Fruit fly (Drosophila melanogaster) whole organism, embryonic: ENCODE data around the gene CG34039.

Experiments used
- CG10565 ChIP-seq: fragments of 200-800 bp; sonication (Bioruptor generic); optimal IDR thresholded peaks from 3 replicates; lab custom pipeline; 2016; ENCODE audit warnings: missing biosample characterization, mild to moderate bottlenecking, missing genetic modification characterization
- CG10654 ChIP-seq: fragments of 200-800 bp; sonication (Bioruptor generic); optimal IDR thresholded peaks from 2 replicates; lab custom pipeline; 2016; ENCODE audit warnings: missing biosample characterization, missing genetic modification characterization
- CTCF ChIP-seq: fragments of 200-800 bp; sonication (Bioruptor generic); optimal IDR thresholded peaks from 2 replicates; lab custom pipeline; 2017; ENCODE audit warnings: missing biosample characterization, mild to moderate bottlenecking, missing genetic modification characterization, moderate library complexity
- Hr78 ChIP-seq, 2 experiments: fragments of 200-800 bp in 1 of 2; fragments of >200 bp in 1 of 2; sonication (Bioruptor generic) in 1 of 2; optimal IDR thresholded peaks; 2 replicates each; lab custom pipeline; 2017 to 2019; ENCODE audit warnings: missing biosample characterization in 2 of 2, missing genetic modification characterization in 2 of 2, mild to moderate bottlenecking in 1 of 2, moderate library complexity in 1 of 2
- MESR4 ChIP-seq: fragments of 200-800 bp; sonication (Bioruptor generic); optimal IDR thresholded peaks from 2 replicates; lab custom pipeline; 2018; ENCODE audit warnings: missing biosample characterization, mild to moderate bottlenecking, missing genetic modification characterization, moderate library complexity
- fru ChIP-seq: fragments of >200 bp; optimal IDR thresholded peaks from 2 replicates; lab custom pipeline; 2017
- otp ChIP-seq: fragments of 200-800 bp; sonication (Bioruptor generic); IDR thresholded peaks from 3 replicates; pipeline ENCODE4, ENCODE4 v1.3.6; 2022; ENCODE audit warnings: missing biosample characterization, missing genetic modification characterization

dm6 chr3L:14558018-14558417, 1.8 kb upstream of the CG34039 start:
- TF ChIP-seq otp (GFP tag; lab: Robert Waterston, UW): no peak
- no peak for TF ChIP-seq CG10654 (GFP tag; lab: Kevin White, UChicago)
- TF ChIP-seq fru (lab: Kevin White, UChicago): no peak
- TF ChIP-seq CTCF (GFP tag; lab: Kevin White, UChicago): no peak
- no peak for TF ChIP-seq CG10565 (GFP tag; lab: Kevin White, UChicago)
- no peak for TF ChIP-seq Hr78 (GFP tag; optimal IDR thresholded peaks at IDR 0.05; lab: Kevin White, UChicago)
- no peak for TF ChIP-seq MESR4 (GFP tag; lab: Kevin White, UChicago)
